Worm (Caenorhabditis elegans) whole organism, L2 larva: ENCODE results near the gene chtb-2.

Experiments
- fos-1 ChIP-seq: fragments of 150-350 bp; optimal IDR thresholded peaks from 2 replicates; lab custom pipeline; 2014; ENCODE audit warnings: missing biosample characterization, missing genetic modification characterization
- lin-13 ChIP-seq: fragments of 150-350 bp; optimal IDR thresholded peaks from 2 replicates; lab custom pipeline; 2014; ENCODE audit warnings: missing biosample characterization, missing genetic modification reagents, missing genetic modification characterization
- nhr-6 ChIP-seq: fragments of 150-350 bp; optimal IDR thresholded peaks from 2 replicates; lab custom pipeline; 2014; ENCODE audit warnings: missing biosample characterization, missing genetic modification characterization

DNA sequence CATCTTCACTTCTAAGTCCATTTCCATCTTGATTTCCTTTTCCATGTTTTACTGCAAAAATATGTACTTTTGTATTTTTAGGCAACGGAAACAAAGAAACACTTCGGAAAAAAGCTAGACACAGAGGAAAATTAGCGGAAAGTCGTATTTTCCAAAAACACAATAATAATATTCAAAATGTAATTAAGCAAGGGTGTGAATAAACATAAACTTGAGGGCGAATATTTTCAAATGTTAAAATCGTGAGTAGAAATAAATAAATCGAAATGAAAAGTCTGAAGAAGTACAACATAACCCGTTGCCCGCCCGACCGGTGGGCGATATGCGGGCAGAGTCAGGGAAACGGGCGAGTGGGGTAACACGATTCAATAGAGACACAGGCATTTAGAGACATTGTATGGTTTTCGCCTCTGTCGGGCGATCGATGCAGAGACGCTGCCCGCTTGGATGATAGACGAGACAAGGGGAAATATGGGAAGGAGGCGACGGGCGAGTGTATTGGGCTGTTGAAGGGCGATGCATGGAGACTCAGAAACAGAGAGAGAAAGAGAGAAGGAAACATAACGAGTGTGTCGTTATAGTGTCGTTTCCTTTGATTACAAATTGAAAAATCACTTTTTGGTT, 54.0 kb downstream of the chtb-2 start, which contains the start of gene C09E7.4:
- TF ChIP-seq fos-1 (tag; lab: Kevin White, UChicago) (no peak), nhr-6 (tag; lab: Kevin White, UChicago) (no peak), lin-13 (GFP tag; lab: Kevin White, UChicago) (no peak)
